Worm (Caenorhabditis elegans) whole organism, L2 larva: ENCODE measurements around the gene irld-17.

Experiments
- C34F6.9 ChIP-seq: fragments of 150-350 bp; optimal IDR thresholded peaks from 2 replicates; lab custom pipeline; 2014; ENCODE audit warnings: missing biosample characterization, missing genetic modification characterization
- F13H6.1 ChIP-seq: sonication (generic microtip); optimal IDR thresholded peaks from 2 replicates; lab custom pipeline; 2016; ENCODE audit warnings: missing genetic modification characterization, missing compliant biosample characterization
- Y55F3AM.14 ChIP-seq: fragments of 200-800 bp; sonication (Bioruptor generic); optimal IDR thresholded peaks from 2 replicates; lab custom pipeline; 2018; ENCODE audit warnings: mild to moderate bottlenecking, missing genetic modification characterization, missing compliant biosample characterization
- ZK546.5 ChIP-seq: sonication (generic microtip); optimal IDR thresholded peaks from 2 replicates; lab custom pipeline; 2017; ENCODE audit warnings: missing biosample characterization, missing genetic modification characterization
- alr-1 ChIP-seq: fragments of 150-350 bp; optimal IDR thresholded peaks from 2 replicates; lab custom pipeline; 2014; ENCODE audit warnings: missing biosample characterization, missing genetic modification characterization
- ama-1 ChIP-seq: fragments of 150-350 bp; optimal IDR thresholded peaks from 2 replicates; lab custom pipeline; 2018; ENCODE audit warnings: inconsistent platforms
- ceh-16 ChIP-seq: fragments of 150-350 bp; optimal IDR thresholded peaks from 2 replicates; lab custom pipeline; 2014; ENCODE audit warnings: missing biosample characterization, missing genetic modification characterization
- crh-2 ChIP-seq: sonication (generic microtip); optimal IDR thresholded peaks from 2 replicates; lab custom pipeline; 2017; ENCODE audit warnings: missing biosample characterization, missing genetic modification characterization
- egl-27 ChIP-seq: sonication (generic microtip); optimal IDR thresholded peaks from 3 replicates; lab custom pipeline; 2017; ENCODE audit warnings: missing biosample characterization, missing genetic modification reagents, missing genetic modification characterization
- elt-1 ChIP-seq: fragments of 150-350 bp; optimal IDR thresholded peaks from 2 replicates; lab custom pipeline; 2014; ENCODE audit warnings: missing biosample characterization, missing genetic modification characterization
- elt-3 ChIP-seq: sonication (generic microtip); optimal IDR thresholded peaks from 2 replicates; lab custom pipeline; 2017; ENCODE audit warnings: missing biosample characterization, missing genetic modification characterization
- fos-1 ChIP-seq: fragments of 150-350 bp; optimal IDR thresholded peaks from 2 replicates; lab custom pipeline; 2014; ENCODE audit warnings: missing biosample characterization, missing genetic modification characterization
- gmeb-1 ChIP-seq: fragments of 150-350 bp; optimal IDR thresholded peaks from 2 replicates; lab custom pipeline; 2014; ENCODE audit warnings: missing biosample characterization, missing genetic modification characterization
- lin-11 ChIP-seq: fragments of 150-350 bp; sonication (generic microtip); optimal IDR thresholded peaks from 2 replicates; lab custom pipeline; 2014; ENCODE audit warnings: missing biosample characterization, missing genetic modification characterization, inconsistent platforms, mixed read lengths
- lin-13 ChIP-seq: fragments of 150-350 bp; optimal IDR thresholded peaks from 2 replicates; lab custom pipeline; 2014; ENCODE audit warnings: missing biosample characterization, missing genetic modification reagents, missing genetic modification characterization
- lin-39 ChIP-seq: fragments of 150-350 bp; optimal IDR thresholded peaks from 2 replicates; lab custom pipeline; 2014; ENCODE audit warnings: missing biosample characterization, missing genetic modification reagents, missing genetic modification characterization
- lsy-2 ChIP-seq, 2 experiments: fragments of 150-350 bp in 1 of 2; sonication (generic microtip) in 1 of 2; optimal IDR thresholded peaks; 2 replicates each; lab custom pipeline; 2014 to 2017; ENCODE audit warnings: missing biosample characterization in 2 of 2, missing genetic modification characterization in 2 of 2
- mab-5 ChIP-seq: fragments of 150-350 bp; optimal IDR thresholded peaks from 2 replicates; lab custom pipeline; 2014; ENCODE audit warnings: missing biosample characterization, missing genetic modification characterization
- mbf-1 ChIP-seq: sonication (generic microtip); optimal IDR thresholded peaks from 2 replicates; lab custom pipeline; 2017; ENCODE audit warnings: missing biosample characterization, missing genetic modification characterization
- nhr-11 ChIP-seq: fragments of 150-350 bp; optimal IDR thresholded peaks from 2 replicates; lab custom pipeline; 2014; ENCODE audit warnings: missing biosample characterization, missing genetic modification characterization
- nhr-129 ChIP-seq: fragments of 150-350 bp; optimal IDR thresholded peaks from 2 replicates; lab custom pipeline; 2014; ENCODE audit warnings: missing biosample characterization, missing genetic modification characterization
- nhr-21 ChIP-seq: fragments of 150-350 bp; optimal IDR thresholded peaks from 2 replicates; lab custom pipeline; 2014; ENCODE audit warnings: missing biosample characterization, missing genetic modification characterization
- nhr-23 ChIP-seq: fragments of 150-350 bp; optimal IDR thresholded peaks from 2 replicates; lab custom pipeline; 2014; ENCODE audit warnings: missing biosample characterization, missing genetic modification reagents, missing genetic modification characterization
- nhr-237 ChIP-seq: fragments of 150-350 bp; optimal IDR thresholded peaks from 2 replicates; lab custom pipeline; 2014; ENCODE audit warnings: missing biosample characterization, missing genetic modification characterization
- nhr-25 ChIP-seq: fragments of 150-350 bp; sonication (generic microtip); optimal IDR thresholded peaks from 3 replicates; lab custom pipeline; 2014; ENCODE audit warnings: missing biosample characterization, missing genetic modification characterization
- peb-1 ChIP-seq: fragments of 150-350 bp; optimal IDR thresholded peaks from 2 replicates; lab custom pipeline; 2014; ENCODE audit warnings: missing biosample characterization, missing genetic modification characterization
- sem-4 ChIP-seq: fragments of 150-350 bp; optimal IDR thresholded peaks from 2 replicates; lab custom pipeline; 2014; ENCODE audit warnings: missing biosample characterization, missing genetic modification reagents, missing genetic modification characterization
- sma-3 ChIP-seq: sonication (generic microtip); optimal IDR thresholded peaks from 2 replicates; lab custom pipeline; 2016; ENCODE audit warnings: missing genetic modification reagents, missing genetic modification characterization, missing compliant biosample characterization
- sma-9 ChIP-seq, 2 experiments: fragments of 150-350 bp in 1 of 2; sonication (generic microtip) in 1 of 2; optimal IDR thresholded peaks; 2 replicates each; lab custom pipeline; 2014 to 2016; ENCODE audit warnings: missing genetic modification characterization in 2 of 2, mild to moderate bottlenecking in 1 of 2, missing biosample characterization in 1 of 2, missing compliant biosample characterization in 1 of 2, missing genetic modification reagents in 1 of 2, moderate library complexity in 1 of 2
- snpc-4 ChIP-seq: fragments of 150-350 bp; optimal IDR thresholded peaks from 2 replicates; lab custom pipeline; 2014; ENCODE audit warnings: missing biosample characterization, missing genetic modification characterization
- unc-39 ChIP-seq: fragments of 150-350 bp; optimal IDR thresholded peaks from 2 replicates; lab custom pipeline; 2014; ENCODE audit warnings: missing biosample characterization, missing genetic modification characterization
- unc-62 ChIP-seq: fragments of 150-350 bp; optimal IDR thresholded peaks from 2 replicates; lab custom pipeline; 2014; ENCODE audit warnings: missing biosample characterization, missing genetic modification reagents, missing genetic modification characterization
- zag-1 ChIP-seq: fragments of 150-350 bp; optimal IDR thresholded peaks from 2 replicates; lab custom pipeline; 2014; ENCODE audit warnings: missing biosample characterization, missing genetic modification characterization
- ztf-1 ChIP-seq: fragments of 200-800 bp; sonication (Bioruptor generic); conservative IDR thresholded peaks from 2 replicates; pipeline ENCODE4 v1.3.6; 2022; ENCODE audit warnings: missing genetic modification characterization, missing compliant biosample characterization
- ztf-11 ChIP-seq: sonication (generic microtip); optimal IDR thresholded peaks from 2 replicates; lab custom pipeline; 2017; ENCODE audit warnings: missing biosample characterization, missing genetic modification characterization
- ztf-4 ChIP-seq: fragments of 150-350 bp; optimal IDR thresholded peaks from 2 replicates; lab custom pipeline; 2014; ENCODE audit warnings: missing biosample characterization, missing genetic modification characterization

Gene irld-17

DNA sequence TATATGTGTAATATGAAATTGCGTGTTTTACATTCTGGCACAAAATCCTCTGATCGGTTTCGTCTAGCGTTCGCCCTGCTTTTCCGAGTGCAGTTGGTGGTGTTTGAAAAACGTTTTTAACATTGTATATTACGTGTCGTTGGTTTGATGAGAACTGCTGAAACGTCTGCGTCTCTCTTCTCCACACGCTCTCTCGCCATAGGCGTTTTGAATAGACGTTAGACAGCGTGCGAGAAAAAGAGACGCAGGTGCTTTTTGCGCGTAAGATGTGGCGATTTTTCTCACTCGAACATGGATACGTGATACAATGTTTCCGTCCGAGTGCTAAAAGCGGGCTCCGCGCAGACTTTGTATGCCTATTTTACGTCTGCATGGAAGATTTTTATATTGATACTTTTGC, 11.3 kb upstream of the irld-17 start:
- TF ChIP-seq unc-62 (GFP tag; lab: Kevin White, UChicago), result no peak
- no peak for TF ChIP-seq lin-39 (tag; lab: Kevin White, UChicago)
- TF ChIP-seq snpc-4 (tag; lab: Kevin White, UChicago), result no peak
- no peak for TF ChIP-seq ama-1 (lab: Kevin White, UChicago)
- TF ChIP-seq nhr-11 (tag; lab: Kevin White, UChicago), result no peak
- no peak for TF ChIP-seq unc-39 (tag; lab: Kevin White, UChicago)
- TF ChIP-seq ztf-1 (GFP tag; lab: Robert Waterston, UW), result no peak
- TF ChIP-seq Y55F3AM.14 (GFP tag; lab: Kevin White, UChicago), result no peak
- no peak for TF ChIP-seq alr-1
- no peak for TF ChIP-seq sem-4 (tag; lab: Kevin White, UChicago)
- no peak for TF ChIP-seq lsy-2 (tag; optimal IDR thresholded peaks at IDR 0.05; lab: Kevin White, UChicago)
- no peak for TF ChIP-seq nhr-129
- TF ChIP-seq ztf-11 (tag; lab: Kevin White, UChicago), result no peak
- TF ChIP-seq mbf-1 (tag; lab: Kevin White, UChicago), result no peak
- TF ChIP-seq lin-13 (GFP tag; lab: Kevin White, UChicago), result no peak
- no peak for TF ChIP-seq ztf-4
- no peak for TF ChIP-seq egl-27 (tag; lab: Kevin White, UChicago)
- no peak for TF ChIP-seq lin-11 (tag; lab: Kevin White, UChicago)
- TF ChIP-seq, all 48 proteins: peak for 0

DNA sequence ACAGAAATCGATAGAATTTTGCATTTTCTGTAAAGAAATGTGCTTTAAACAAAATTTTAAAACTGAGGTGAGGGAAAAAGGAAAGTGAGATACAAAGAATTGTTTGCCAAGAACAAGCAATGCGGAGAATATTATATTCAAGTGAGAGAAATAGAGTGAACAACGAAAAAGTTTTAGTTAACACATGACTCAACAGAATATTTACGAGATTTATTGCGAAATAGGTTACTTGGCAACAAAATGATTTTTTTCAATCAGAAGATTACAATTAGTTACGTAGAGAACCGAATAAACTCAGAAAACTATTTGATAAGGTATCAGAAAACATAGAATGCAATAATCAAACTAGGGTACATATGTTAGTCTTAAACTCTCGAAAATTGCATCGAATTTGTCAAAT, 10.3 kb upstream of the irld-17 start, which contains the start of gene nhr-117:
nhr-117 (minus strand) TSS at position 27 of the 400 bp plus-strand sequence.
- TF ChIP-seq gmeb-1 (tag; lab: Kevin White, UChicago), result peak; percentile 5
- TF ChIP-seq C34F6.9, result peak; percentile 53
- TF ChIP-seq ZK546.5 (tag; lab: Kevin White, UChicago), result no peak
- TF ChIP-seq lin-11 (tag; lab: Kevin White, UChicago), result no peak
- TF ChIP-seq nhr-129, result peak; percentile 27

DNA sequence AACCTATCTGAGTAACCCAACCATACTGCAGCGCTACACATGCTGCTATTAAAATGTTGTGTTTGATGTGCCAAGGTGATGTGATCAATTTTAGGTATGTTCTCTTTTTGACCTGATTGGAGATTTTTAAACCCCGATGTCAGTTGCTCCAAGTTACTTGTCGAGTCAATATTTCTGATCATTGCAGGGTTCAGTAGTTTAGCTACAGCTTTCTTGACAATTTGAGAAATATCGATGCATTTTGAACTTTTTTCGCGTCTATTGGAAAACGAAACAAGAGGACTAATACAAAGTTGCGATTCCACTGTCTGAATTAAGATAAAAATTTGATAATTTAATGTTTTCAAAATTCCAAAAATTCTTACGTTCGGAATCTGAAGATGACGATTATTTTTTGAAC, 8.4 kb upstream of the irld-17 start:
- TF ChIP-seq fos-1 (tag; lab: Kevin White, UChicago), result no peak

DNA sequence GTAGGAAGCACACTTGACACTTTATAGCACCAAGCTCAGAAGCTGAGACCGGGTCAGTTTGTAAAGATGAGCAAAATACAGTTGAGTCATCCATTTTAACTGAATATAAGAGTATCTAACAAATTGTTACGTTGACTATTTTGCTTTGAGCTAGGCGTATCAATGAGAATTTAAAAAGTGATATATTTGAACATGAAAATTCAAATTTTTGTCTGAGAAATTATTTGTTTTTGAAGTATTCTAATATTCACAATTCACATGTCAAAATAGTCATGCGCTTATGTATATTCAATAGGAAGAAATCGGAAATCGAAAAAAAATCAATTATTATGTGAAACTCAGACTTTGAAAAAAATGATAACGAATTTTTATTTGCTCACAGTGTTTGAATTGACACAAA, 7.5 kb upstream of the irld-17 start, which contains the start of gene nhr-110:
nhr-110 (minus strand) TSS at position 101 of the 400 bp plus-strand sequence.
- TF ChIP-seq lin-39 (tag; lab: Kevin White, UChicago), result no peak
- TF ChIP-seq ceh-16, result no peak
- TF ChIP-seq elt-3, result no peak
- no peak for TF ChIP-seq zag-1 (tag; lab: Kevin White, UChicago)
- TF ChIP-seq crh-2 (tag; lab: Kevin White, UChicago), result no peak
- no peak for TF ChIP-seq nhr-25
- TF ChIP-seq peb-1 (tag; lab: Kevin White, UChicago), result no peak
- TF ChIP-seq ztf-11 (tag; lab: Kevin White, UChicago), result no peak
- no peak for TF ChIP-seq mbf-1 (tag; lab: Kevin White, UChicago)
- no peak for TF ChIP-seq F13H6.1 (tag; lab: Kevin White, UChicago)
- TF ChIP-seq sem-4 (tag; lab: Kevin White, UChicago), result no peak

DNA sequence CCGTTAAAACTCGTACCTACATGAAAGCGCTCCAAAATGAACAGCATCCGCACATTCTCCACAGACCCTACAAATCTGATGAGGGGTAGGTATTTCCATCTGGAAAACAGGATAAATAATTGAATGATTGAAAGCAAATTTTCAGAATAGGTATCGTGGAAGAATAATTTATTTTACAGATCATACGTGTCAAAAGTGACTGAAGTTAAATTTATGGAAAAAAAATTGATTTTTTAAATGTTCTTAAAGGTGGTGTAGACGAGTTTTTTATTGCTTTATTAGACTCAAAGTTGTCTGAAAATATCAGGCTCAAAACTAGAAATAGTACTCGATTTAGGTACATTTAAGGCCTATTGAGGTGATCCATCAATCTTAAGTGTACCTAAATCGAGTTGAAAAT, 5.1 kb upstream of the irld-17 start, which contains the start of gene nhr-237:
nhr-237 (minus strand) TSS at position 101 of the 400 bp plus-strand sequence.
- TF ChIP-seq nhr-23 (tag; lab: Kevin White, UChicago) (no peak), C34F6.9 (no peak)

DNA sequence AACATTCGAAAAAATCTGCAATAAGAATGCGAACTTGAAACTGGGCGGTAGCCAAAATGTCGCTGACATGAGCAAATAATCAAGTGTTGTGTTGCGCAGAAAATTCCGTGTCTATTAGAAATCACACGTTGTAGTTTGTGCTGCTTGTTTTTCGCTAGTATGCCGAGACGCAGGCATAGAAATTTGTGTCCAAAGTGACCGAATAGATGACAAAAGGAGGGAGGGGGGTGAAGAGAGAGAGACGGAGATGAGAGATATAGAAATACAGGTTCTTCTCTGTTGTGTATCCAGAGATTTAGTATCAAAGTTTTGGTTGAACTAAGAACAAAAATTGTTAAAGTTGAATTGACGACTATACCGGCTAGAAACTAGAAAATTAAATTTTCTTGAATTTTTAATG, 4.5 kb upstream of the irld-17 start:
- TF ChIP-seq nhr-237 (tag; lab: Kevin White, UChicago), result no peak
- TF ChIP-seq fos-1 (tag; lab: Kevin White, UChicago), result peak; percentile 35
- peak; percentile 44 for TF ChIP-seq crh-2 (tag; lab: Kevin White, UChicago)
- TF ChIP-seq nhr-25, result peak; percentile 69
- TF ChIP-seq nhr-21 (tag; lab: Kevin White, UChicago), result no peak
- no peak for TF ChIP-seq elt-1 (tag; lab: Kevin White, UChicago)
- TF ChIP-seq nhr-129, result peak; percentile 76
- TF ChIP-seq lin-13 (GFP tag; lab: Kevin White, UChicago), result no peak
- TF ChIP-seq egl-27 (tag; lab: Kevin White, UChicago), result peak; percentile 57
- TF ChIP-seq lin-39 (tag; lab: Kevin White, UChicago), result no peak
- TF ChIP-seq ama-1 (lab: Kevin White, UChicago), result no peak
- no peak for TF ChIP-seq unc-39 (tag; lab: Kevin White, UChicago)
- no peak for TF ChIP-seq gmeb-1 (tag; lab: Kevin White, UChicago)
- peak; percentile 56 for TF ChIP-seq sma-9 (GFP tag; optimal IDR thresholded peaks at IDR 0.05; lab: Kevin White, UChicago)
- no peak for TF ChIP-seq sma-9 (tag; optimal IDR thresholded peaks at IDR 0.05; lab: Kevin White, UChicago)
- TF ChIP-seq sma-3 (GFP tag; lab: Kevin White, UChicago), result peak; percentile 49
- TF ChIP-seq mab-5 (tag; lab: Kevin White, UChicago), result no peak
- TF ChIP-seq F13H6.1 (tag; lab: Kevin White, UChicago), result peak; percentile 84
